Fruit fly (Drosophila melanogaster) whole organism, prepupa: ENCODE results near the gene CG42305.
A peak's percentile ranks its signal among the peaks of the same experiment; 100 is the strongest.

Experiments used
- Blimp-1 ChIP-seq: fragments of 200-800 bp; sonication (Bioruptor generic); optimal IDR thresholded peaks from 3 replicates; lab custom pipeline; 2017; ENCODE audit warnings: missing biosample characterization, missing genetic modification characterization, mild to moderate bottlenecking, moderate library complexity, missing genetic modification reagents
- CG10631 ChIP-seq: fragments of 200-800 bp; sonication (Bioruptor generic); optimal IDR thresholded peaks from 2 replicates; lab custom pipeline; 2016; ENCODE audit warnings: missing biosample characterization, missing genetic modification characterization
- CG10669 ChIP-seq: fragments of 200-800 bp; sonication (Bioruptor generic); optimal IDR thresholded peaks from 3 replicates; lab custom pipeline; 2018; ENCODE audit warnings: missing biosample characterization, mild to moderate bottlenecking, missing genetic modification characterization, moderate library complexity
- CG11294 ChIP-seq: fragments of 200-800 bp; sonication (Bioruptor generic); IDR thresholded peaks from 2 replicates; pipeline ENCODE4 v1.3.6; 2022; ENCODE audit warnings: missing biosample characterization, missing genetic modification characterization
- CG11762 ChIP-seq: fragments of 200-800 bp; sonication (Bioruptor generic); optimal IDR thresholded peaks from 3 replicates; lab custom pipeline; 2016; ENCODE audit warnings: missing biosample characterization, missing genetic modification characterization; ENCODE audit not compliant: insufficient read depth
- CG11902 ChIP-seq: fragments of 200-800 bp; sonication (Bioruptor generic); optimal IDR thresholded peaks from 3 replicates; lab custom pipeline; 2016; ENCODE audit warnings: missing biosample characterization, missing genetic modification characterization
- CG15336 ChIP-seq: fragments of 200-800 bp; sonication (Bioruptor generic); IDR thresholded peaks from 2 replicates; pipeline ENCODE4 v1.3.6; 2022; ENCODE audit warnings: missing biosample characterization, missing genetic modification characterization
- CG1621 ChIP-seq: fragments of 200-800 bp; sonication (Bioruptor generic); optimal IDR thresholded peaks from 3 replicates; lab custom pipeline; 2018; ENCODE audit warnings: missing biosample characterization, mild to moderate bottlenecking, missing genetic modification characterization
- CG31627 ChIP-seq: fragments of 200-800 bp; sonication (Bioruptor generic); optimal IDR thresholded peaks from 3 replicates; lab custom pipeline; 2016; ENCODE audit warnings: missing biosample characterization, missing genetic modification characterization
- CG32006 ChIP-seq: fragments of 200-800 bp; sonication (Bioruptor generic); optimal IDR thresholded peaks from 3 replicates; lab custom pipeline; 2017; ENCODE audit warnings: missing biosample characterization, mild to moderate bottlenecking, missing genetic modification characterization
- CG3919 ChIP-seq: fragments of 200-800 bp; sonication (Bioruptor generic); optimal IDR thresholded peaks from 3 replicates; lab custom pipeline; 2016; ENCODE audit warnings: missing biosample characterization, missing genetic modification characterization
- CG4318 ChIP-seq: fragments of 200-800 bp; sonication (Bioruptor generic); optimal IDR thresholded peaks from 3 replicates; lab custom pipeline; 2017; ENCODE audit warnings: missing biosample characterization, mild to moderate bottlenecking, missing genetic modification characterization
- CG6163 ChIP-seq: fragments of 200-800 bp; sonication (Bioruptor generic); IDR thresholded peaks from 3 replicates; pipeline ENCODE4 v1.3.6; 2022; ENCODE audit warnings: missing biosample characterization, missing genetic modification characterization
- CG6792 ChIP-seq: fragments of 200-800 bp; sonication (Bioruptor generic); optimal IDR thresholded peaks from 3 replicates; lab custom pipeline; 2016; ENCODE audit warnings: missing biosample characterization, missing genetic modification characterization
- CG6854 ChIP-seq: fragments of 200-800 bp; sonication (Bioruptor generic); optimal IDR thresholded peaks from 2 replicates; lab custom pipeline; 2017; ENCODE audit warnings: missing biosample characterization, mild to moderate bottlenecking, missing genetic modification characterization
- CG8119 ChIP-seq: fragments of 200-800 bp; sonication (Bioruptor generic); IDR thresholded peaks from 3 replicates; pipeline ENCODE4 v1.3.6; 2022; ENCODE audit warnings: missing biosample characterization, missing genetic modification characterization
- CG8319 ChIP-seq: fragments of 200-800 bp; sonication (Bioruptor generic); optimal IDR thresholded peaks from 3 replicates; lab custom pipeline; 2016; ENCODE audit warnings: missing biosample characterization, missing genetic modification characterization
- CG8632 ChIP-seq: fragments of 200-800 bp; sonication (Bioruptor generic); optimal IDR thresholded peaks from 3 replicates; lab custom pipeline; 2016; ENCODE audit warnings: missing biosample characterization, missing genetic modification characterization
- Eip75B ChIP-seq: fragments of 200-800 bp; sonication (Bioruptor generic); optimal IDR thresholded peaks from 3 replicates; lab custom pipeline; 2016; ENCODE audit warnings: missing biosample characterization, missing genetic modification characterization
- Eip78C ChIP-seq: fragments of 200-800 bp; sonication (Bioruptor generic); peaks from one replicate; lab custom pipeline; 2016; ENCODE audit warnings: missing biosample characterization, missing genetic modification characterization
- Eip93F ChIP-seq: fragments of 200-800 bp; sonication (Bioruptor generic); optimal IDR thresholded peaks from 2 replicates; lab custom pipeline; 2016; ENCODE audit warnings: missing biosample characterization, mild to moderate bottlenecking, missing genetic modification characterization
- Ets96B ChIP-seq: fragments of 200-800 bp; optimal IDR thresholded peaks from 2 replicates; lab custom pipeline; 2019; ENCODE audit warnings: missing biosample characterization, mild to moderate bottlenecking, missing genetic modification characterization, moderate library complexity
- Gug ChIP-seq: fragments of 200-800 bp; sonication (Bioruptor generic); IDR thresholded peaks from 2 replicates; pipeline ENCODE4 v1.3.6; 2022; ENCODE audit warnings: missing biosample characterization, missing genetic modification characterization
- Hr38 ChIP-seq: sonication (Bioruptor generic); optimal IDR thresholded peaks from 2 replicates; lab custom pipeline; 2016; ENCODE audit warnings: missing biosample characterization, missing genetic modification characterization
- Met ChIP-seq: fragments of 200-800 bp; sonication (Bioruptor generic); optimal IDR thresholded peaks from 3 replicates; lab custom pipeline; 2016; ENCODE audit warnings: missing biosample characterization, missing genetic modification characterization
- OdsH ChIP-seq: fragments of 200-800 bp; sonication (Bioruptor generic); optimal IDR thresholded peaks from 3 replicates; lab custom pipeline; 2016; ENCODE audit warnings: missing biosample characterization, missing genetic modification characterization
- Smox ChIP-seq: fragments of 200-800 bp; sonication (Bioruptor generic); optimal IDR thresholded peaks from 3 replicates; lab custom pipeline; 2016; ENCODE audit warnings: missing biosample characterization, missing genetic modification characterization
- Sox102F ChIP-seq: fragments of 200-800 bp; sonication (Bioruptor generic); optimal IDR thresholded peaks from 2 replicates; lab custom pipeline; 2016; ENCODE audit warnings: missing biosample characterization, mild to moderate bottlenecking, missing genetic modification characterization
- Sox15 ChIP-seq: fragments of 200-800 bp; sonication (Bioruptor generic); optimal IDR thresholded peaks from 3 replicates; lab custom pipeline; 2016; ENCODE audit warnings: missing biosample characterization, missing genetic modification characterization
- achi ChIP-seq: fragments of 200-800 bp; sonication (Bioruptor generic); optimal IDR thresholded peaks from 3 replicates; lab custom pipeline; 2016; ENCODE audit warnings: missing biosample characterization, missing genetic modification characterization
- acj6 ChIP-seq: fragments of 200-800 bp; sonication (Bioruptor generic); optimal IDR thresholded peaks from 3 replicates; lab custom pipeline; 2016; ENCODE audit warnings: missing biosample characterization, missing genetic modification characterization
- cyc ChIP-seq: fragments of 200-800 bp; sonication (Bioruptor generic); optimal IDR thresholded peaks from 3 replicates; lab custom pipeline; 2016; ENCODE audit warnings: missing biosample characterization, missing genetic modification characterization
- dac ChIP-seq: fragments of 200-800 bp; sonication (Bioruptor generic); optimal IDR thresholded peaks from 2 replicates; lab custom pipeline; 2017; ENCODE audit warnings: missing biosample characterization, mild to moderate bottlenecking, missing genetic modification characterization
- eg ChIP-seq: fragments of 200-800 bp; sonication (Bioruptor generic); IDR thresholded peaks from 3 replicates; pipeline ENCODE4 v1.3.6; 2022; ENCODE audit warnings: missing biosample characterization, missing genetic modification characterization
- fd59A ChIP-seq: fragments of 200-800 bp; sonication (Bioruptor generic); optimal IDR thresholded peaks from 2 replicates; lab custom pipeline; 2017; ENCODE audit warnings: missing biosample characterization, mild to moderate bottlenecking, missing genetic modification characterization, missing genetic modification reagents
- fd85E ChIP-seq: fragments of 200-800 bp; sonication (Bioruptor generic); optimal IDR thresholded peaks from 3 replicates; lab custom pipeline; 2016; ENCODE audit warnings: missing biosample characterization, missing genetic modification characterization
- fkh ChIP-seq: fragments of 200-800 bp; sonication (Bioruptor generic); optimal IDR thresholded peaks from 3 replicates; lab custom pipeline; 2017; ENCODE audit warnings: missing biosample characterization, mild to moderate bottlenecking, missing genetic modification characterization, moderate library complexity
- lz ChIP-seq: fragments of 200-800 bp; sonication (Bioruptor generic); optimal IDR thresholded peaks from 3 replicates; lab custom pipeline; 2016; ENCODE audit warnings: missing biosample characterization, missing genetic modification characterization
- net ChIP-seq: fragments of 200-800 bp; sonication (Bioruptor generic); optimal IDR thresholded peaks from 3 replicates; lab custom pipeline; 2016; ENCODE audit warnings: missing biosample characterization, missing genetic modification characterization
- spab ChIP-seq: fragments of 200-800 bp; sonication (Bioruptor generic); optimal IDR thresholded peaks from 2 replicates; lab custom pipeline; 2017; ENCODE audit warnings: missing biosample characterization, mild to moderate bottlenecking, missing genetic modification characterization, missing genetic modification reagents
- ss ChIP-seq, 2 experiments: fragments of 200-800 bp; sonication (Bioruptor generic); optimal IDR thresholded peaks; 2 replicates in 1 of 2; 3 replicates in 1 of 2; lab custom pipeline; 2017 to 2018; ENCODE audit warnings: mild to moderate bottlenecking in 2 of 2, missing biosample characterization in 2 of 2, missing genetic modification characterization in 2 of 2, moderate library complexity in 1 of 2
- svp ChIP-seq: fragments of 200-800 bp; sonication (Bioruptor generic); peaks from one replicate; lab custom pipeline; 2016; ENCODE audit warnings: missing biosample characterization, missing genetic modification characterization
- vri ChIP-seq: fragments of 200-800 bp; sonication (Bioruptor generic); optimal IDR thresholded peaks from 3 replicates; lab custom pipeline; 2016; ENCODE audit warnings: missing biosample characterization, mild to moderate bottlenecking, missing genetic modification characterization

CG42305 gene

dm6 chr2L:18789773-18790385 is 22.6 kb upstream of the CG42305 start:
- TF ChIP-seq CG11902 (GFP tag; lab: Kevin White, UChicago) (no peak), Eip75B (GFP tag; lab: Kevin White, UChicago) (no peak), CG8632 (GFP tag; lab: Kevin White, UChicago) (no peak), fd85E (GFP tag; lab: Kevin White, UChicago) (no peak), Eip78C (GFP tag; lab: Kevin White, UChicago) (no peak), cyc (GFP tag; lab: Kevin White, UChicago) (no peak), OdsH (GFP tag; lab: Kevin White, UChicago) (no peak), CG1621 (tag; lab: Kevin White, UChicago) (no peak), CG6792 (GFP tag; lab: Kevin White, UChicago) (no peak), achi (GFP tag; lab: Kevin White, UChicago) (no peak), Hr38 (GFP tag; lab: Kevin White, UChicago) (no peak), dac (GFP tag; lab: Kevin White, UChicago) (no peak), acj6 (GFP tag; lab: Kevin White, UChicago) (no peak), Sox15 (GFP tag; lab: Kevin White, UChicago) (no peak), CG3919 (GFP tag; lab: Kevin White, UChicago) (no peak), lz (GFP tag; lab: Kevin White, UChicago) (no peak), CG15336 (GFP tag; lab: Robert Waterston, UW) (no peak), Smox (no peak)

dm6 chr2L:18792806-18793205 is 19.6 kb upstream of the CG42305 start, which contains the start of gene ham:
Gene ham, minus strand, starts transcription at chr2L:18792906.
- TF ChIP-seq CG6854 (GFP tag; lab: Kevin White, UChicago), result no peak
- no peak for TF ChIP-seq CG8119
- TF ChIP-seq OdsH (GFP tag; lab: Kevin White, UChicago), result no peak
- TF ChIP-seq CG8319 (GFP tag; lab: Kevin White, UChicago), result no peak
- no peak for TF ChIP-seq CG6163 (GFP tag; lab: Robert Waterston, UW)
- TF ChIP-seq vri (GFP tag; lab: Kevin White, UChicago), result no peak
- no peak for TF ChIP-seq CG10631 (GFP tag; lab: Kevin White, UChicago)
- no peak for TF ChIP-seq CG11294
- no peak for TF ChIP-seq CG1621 (tag; lab: Kevin White, UChicago)
- no peak for TF ChIP-seq Met (GFP tag; lab: Kevin White, UChicago)
- no peak for TF ChIP-seq cyc (GFP tag; lab: Kevin White, UChicago)
- no peak for TF ChIP-seq ss (GFP tag; optimal IDR thresholded peaks at IDR 0.05; lab: Kevin White, UChicago)
- no peak for TF ChIP-seq CG6792 (GFP tag; lab: Kevin White, UChicago)
- no peak for TF ChIP-seq spab

DNA sequence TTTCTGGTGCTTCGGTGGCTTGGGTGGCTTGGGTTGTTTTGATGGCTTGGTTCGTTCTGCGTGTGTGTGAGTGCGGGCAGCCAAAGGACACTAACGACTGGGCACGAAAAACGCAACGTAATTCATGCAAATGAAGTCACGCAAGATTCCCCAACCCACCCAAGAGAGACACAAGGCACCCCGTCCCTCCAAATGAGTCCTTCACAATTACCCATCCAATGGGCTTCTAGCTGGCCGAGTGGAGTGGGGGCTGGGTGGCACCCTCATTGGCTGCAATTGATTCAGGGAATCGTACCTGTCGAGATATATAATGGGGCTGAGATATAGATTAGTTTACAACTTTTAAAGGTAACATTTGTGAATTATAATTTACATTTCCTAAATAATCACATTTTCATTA is 19.2 kb upstream of the CG42305 start:
- TF ChIP-seq fd59A (GFP tag; lab: Kevin White, UChicago) (no peak), CG15336 (GFP tag; lab: Robert Waterston, UW) (no peak), cyc (GFP tag; lab: Kevin White, UChicago) (no peak), Blimp-1 (GFP tag; lab: Kevin White, UChicago) (no peak), svp (no peak), fd85E (GFP tag; lab: Kevin White, UChicago) (no peak), CG10631 (GFP tag; lab: Kevin White, UChicago) (no peak), CG8119 (no peak), CG8319 (GFP tag; lab: Kevin White, UChicago) (no peak), fkh (no peak)
- TF ChIP-seq, all 60 proteins: peak for 0

DNA sequence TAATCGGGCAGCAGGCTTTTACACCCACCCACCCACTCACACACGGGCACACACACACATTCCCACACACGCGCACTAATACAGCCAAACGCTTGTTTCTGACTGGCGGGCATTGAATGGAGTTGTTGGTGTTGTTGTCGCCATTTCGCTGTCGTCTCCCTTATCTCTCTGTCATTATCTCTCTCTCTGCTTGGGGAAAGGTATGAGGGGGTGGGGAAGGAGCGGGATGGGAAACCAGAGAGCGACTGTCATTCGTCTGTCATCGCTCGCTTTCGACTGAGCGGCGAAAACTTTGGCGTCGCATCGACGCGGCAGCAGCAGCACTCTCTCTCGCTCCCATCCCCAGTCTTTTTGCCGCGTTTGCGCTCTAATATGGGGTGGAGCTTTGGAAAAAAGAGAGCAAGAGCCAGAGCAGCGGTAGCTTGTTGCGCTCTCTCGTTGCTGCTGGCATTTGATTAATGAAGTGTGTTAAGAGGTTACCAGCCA is 16.5 kb upstream of the CG42305 start:
- TF ChIP-seq Met (GFP tag; lab: Kevin White, UChicago) (no peak), Eip93F (GFP tag; lab: Kevin White, UChicago) (no peak), Ets96B (no peak), CG10669 (no peak), net (GFP tag; lab: Kevin White, UChicago) (no peak), CG10631 (GFP tag; lab: Kevin White, UChicago) (no peak), fkh (no peak), CG32006 (GFP tag; lab: Kevin White, UChicago) (no peak), vri (GFP tag; lab: Kevin White, UChicago) (peak; percentile 67), CG4318 (GFP tag; lab: Kevin White, UChicago) (no peak), achi (GFP tag; lab: Kevin White, UChicago) (peak; percentile 43), CG6163 (GFP tag; lab: Robert Waterston, UW) (no peak), CG11762 (no peak), Sox102F (GFP tag; lab: Kevin White, UChicago) (no peak), Gug (GFP tag; lab: Robert Waterston, UW) (no peak), Smox (no peak), eg (peak; percentile 16; the same call in 1 of the 3 replicates), CG3919 (GFP tag; lab: Kevin White, UChicago) (no peak), CG31627 (GFP tag; lab: Kevin White, UChicago) (no peak), CG6792 (GFP tag; lab: Kevin White, UChicago) (no peak)
